Fruit fly (Drosophila melanogaster) whole organism, prepupa: Measurements from ENCODE around the gene Sp1.

ENCODE experiments used
- CG10631 ChIP-seq: fragments of 200-800 bp; sonication (Bioruptor generic); optimal IDR thresholded peaks from 2 replicates; lab custom pipeline; 2016; ENCODE audit warnings: missing biosample characterization, missing genetic modification characterization
- CG10669 ChIP-seq: fragments of 200-800 bp; sonication (Bioruptor generic); optimal IDR thresholded peaks from 3 replicates; lab custom pipeline; 2018; ENCODE audit warnings: missing biosample characterization, mild to moderate bottlenecking, missing genetic modification characterization, moderate library complexity
- CG11902 ChIP-seq: fragments of 200-800 bp; sonication (Bioruptor generic); optimal IDR thresholded peaks from 3 replicates; lab custom pipeline; 2016; ENCODE audit warnings: missing biosample characterization, missing genetic modification characterization
- CG1621 ChIP-seq: fragments of 200-800 bp; sonication (Bioruptor generic); optimal IDR thresholded peaks from 3 replicates; lab custom pipeline; 2018; ENCODE audit warnings: missing biosample characterization, mild to moderate bottlenecking, missing genetic modification characterization
- CG16779 ChIP-seq: fragments of 200-800 bp; sonication (Bioruptor generic); optimal IDR thresholded peaks from 3 replicates; lab custom pipeline; 2017; ENCODE audit warnings: missing biosample characterization, mild to moderate bottlenecking, missing genetic modification characterization
- CG3032 ChIP-seq: fragments of 200-800 bp; optimal IDR thresholded peaks from 2 replicates; lab custom pipeline; 2019; ENCODE audit warnings: missing biosample characterization, mild to moderate bottlenecking, missing genetic modification characterization, moderate library complexity
- CG32006 ChIP-seq: fragments of 200-800 bp; sonication (Bioruptor generic); optimal IDR thresholded peaks from 3 replicates; lab custom pipeline; 2017; ENCODE audit warnings: missing biosample characterization, mild to moderate bottlenecking, missing genetic modification characterization
- CG34406 ChIP-seq: fragments of 200-800 bp; sonication (Bioruptor generic); optimal IDR thresholded peaks from 3 replicates; lab custom pipeline; 2016; ENCODE audit warnings: missing biosample characterization, missing genetic modification characterization
- CG3919 ChIP-seq: fragments of 200-800 bp; sonication (Bioruptor generic); optimal IDR thresholded peaks from 3 replicates; lab custom pipeline; 2016; ENCODE audit warnings: missing biosample characterization, missing genetic modification characterization
- CG4318 ChIP-seq: fragments of 200-800 bp; sonication (Bioruptor generic); optimal IDR thresholded peaks from 3 replicates; lab custom pipeline; 2017; ENCODE audit warnings: missing biosample characterization, mild to moderate bottlenecking, missing genetic modification characterization
- CG6163 ChIP-seq: fragments of 200-800 bp; sonication (Bioruptor generic); IDR thresholded peaks from 3 replicates; pipeline ENCODE4 v1.3.6; 2022; ENCODE audit warnings: missing biosample characterization, missing genetic modification characterization
- CG6276 ChIP-seq: fragments of 200-800 bp; sonication (Bioruptor generic); optimal IDR thresholded peaks from 2 replicates; lab custom pipeline; 2017; ENCODE audit warnings: missing biosample characterization, mild to moderate bottlenecking, missing genetic modification characterization
- CG6792 ChIP-seq: fragments of 200-800 bp; sonication (Bioruptor generic); optimal IDR thresholded peaks from 3 replicates; lab custom pipeline; 2016; ENCODE audit warnings: missing biosample characterization, missing genetic modification characterization
- CG6808 ChIP-seq: fragments of 200-800 bp; sonication (Bioruptor generic); optimal IDR thresholded peaks from 3 replicates; lab custom pipeline; 2017; ENCODE audit warnings: missing biosample characterization, missing genetic modification characterization, mild to moderate bottlenecking, moderate library complexity, missing genetic modification reagents
- CG8119 ChIP-seq: fragments of 200-800 bp; sonication (Bioruptor generic); IDR thresholded peaks from 3 replicates; pipeline ENCODE4 v1.3.6; 2022; ENCODE audit warnings: missing biosample characterization, missing genetic modification characterization
- Eip78C ChIP-seq: fragments of 200-800 bp; sonication (Bioruptor generic); peaks from one replicate; lab custom pipeline; 2016; ENCODE audit warnings: missing biosample characterization, missing genetic modification characterization
- Eip93F ChIP-seq: fragments of 200-800 bp; sonication (Bioruptor generic); optimal IDR thresholded peaks from 2 replicates; lab custom pipeline; 2016; ENCODE audit warnings: missing biosample characterization, mild to moderate bottlenecking, missing genetic modification characterization
- Ets21C ChIP-seq: fragments of 200-800 bp; sonication (Bioruptor generic); optimal IDR thresholded peaks from 3 replicates; lab custom pipeline; 2016; ENCODE audit warnings: missing biosample characterization, missing genetic modification characterization
- Gug ChIP-seq: fragments of 200-800 bp; sonication (Bioruptor generic); IDR thresholded peaks from 2 replicates; pipeline ENCODE4 v1.3.6; 2022; ENCODE audit warnings: missing biosample characterization, missing genetic modification characterization
- Hr38 ChIP-seq: sonication (Bioruptor generic); optimal IDR thresholded peaks from 2 replicates; lab custom pipeline; 2016; ENCODE audit warnings: missing biosample characterization, missing genetic modification characterization
- Hr39 ChIP-seq: fragments of 200-800 bp; sonication (Bioruptor generic); optimal IDR thresholded peaks from 2 replicates; lab custom pipeline; 2016; ENCODE audit warnings: missing biosample characterization, missing genetic modification characterization
- Hr4 ChIP-seq: fragments of 200-800 bp; sonication (Bioruptor generic); optimal IDR thresholded peaks from 3 replicates; lab custom pipeline; 2016; ENCODE audit warnings: missing biosample characterization, missing genetic modification characterization
- Lpt ChIP-seq: fragments of 200-800 bp; sonication (Bioruptor generic); optimal IDR thresholded peaks from 3 replicates; lab custom pipeline; 2016; ENCODE audit warnings: missing biosample characterization, missing genetic modification characterization
- Met ChIP-seq: fragments of 200-800 bp; sonication (Bioruptor generic); optimal IDR thresholded peaks from 3 replicates; lab custom pipeline; 2016; ENCODE audit warnings: missing biosample characterization, missing genetic modification characterization
- OdsH ChIP-seq: fragments of 200-800 bp; sonication (Bioruptor generic); optimal IDR thresholded peaks from 3 replicates; lab custom pipeline; 2016; ENCODE audit warnings: missing biosample characterization, missing genetic modification characterization
- Sox15 ChIP-seq: fragments of 200-800 bp; sonication (Bioruptor generic); optimal IDR thresholded peaks from 3 replicates; lab custom pipeline; 2016; ENCODE audit warnings: missing biosample characterization, missing genetic modification characterization
- achi ChIP-seq: fragments of 200-800 bp; sonication (Bioruptor generic); optimal IDR thresholded peaks from 3 replicates; lab custom pipeline; 2016; ENCODE audit warnings: missing biosample characterization, missing genetic modification characterization
- acj6 ChIP-seq: fragments of 200-800 bp; sonication (Bioruptor generic); optimal IDR thresholded peaks from 3 replicates; lab custom pipeline; 2016; ENCODE audit warnings: missing biosample characterization, missing genetic modification characterization
- cyc ChIP-seq: fragments of 200-800 bp; sonication (Bioruptor generic); optimal IDR thresholded peaks from 3 replicates; lab custom pipeline; 2016; ENCODE audit warnings: missing biosample characterization, missing genetic modification characterization
- dac ChIP-seq: fragments of 200-800 bp; sonication (Bioruptor generic); optimal IDR thresholded peaks from 2 replicates; lab custom pipeline; 2017; ENCODE audit warnings: missing biosample characterization, mild to moderate bottlenecking, missing genetic modification characterization
- eg ChIP-seq: fragments of 200-800 bp; sonication (Bioruptor generic); IDR thresholded peaks from 3 replicates; pipeline ENCODE4 v1.3.6; 2022; ENCODE audit warnings: missing biosample characterization, missing genetic modification characterization
- esn ChIP-seq: fragments of 200-800 bp; sonication (Bioruptor generic); optimal IDR thresholded peaks from 2 replicates; lab custom pipeline; 2016; ENCODE audit warnings: missing biosample characterization, mild to moderate bottlenecking, missing genetic modification characterization, moderate library complexity
- fd59A ChIP-seq: fragments of 200-800 bp; sonication (Bioruptor generic); optimal IDR thresholded peaks from 2 replicates; lab custom pipeline; 2017; ENCODE audit warnings: missing biosample characterization, mild to moderate bottlenecking, missing genetic modification characterization, missing genetic modification reagents
- lz ChIP-seq: fragments of 200-800 bp; sonication (Bioruptor generic); optimal IDR thresholded peaks from 3 replicates; lab custom pipeline; 2016; ENCODE audit warnings: missing biosample characterization, missing genetic modification characterization
- pdm3 ChIP-seq: fragments of 200-800 bp; sonication (Bioruptor generic); optimal IDR thresholded peaks from 3 replicates; lab custom pipeline; 2016; ENCODE audit warnings: missing biosample characterization, missing genetic modification characterization
- salr ChIP-seq, 2 experiments: fragments of 200-800 bp; sonication (Bioruptor generic); optimal IDR thresholded peaks; 3 replicates each; lab custom pipeline; 2016 to 2018; ENCODE audit warnings: missing biosample characterization in 2 of 2, missing genetic modification characterization in 2 of 2, mild to moderate bottlenecking in 1 of 2
- spab ChIP-seq: fragments of 200-800 bp; sonication (Bioruptor generic); optimal IDR thresholded peaks from 2 replicates; lab custom pipeline; 2017; ENCODE audit warnings: missing biosample characterization, mild to moderate bottlenecking, missing genetic modification characterization, missing genetic modification reagents
- ss ChIP-seq, 2 experiments: fragments of 200-800 bp; sonication (Bioruptor generic); optimal IDR thresholded peaks; 2 replicates in 1 of 2; 3 replicates in 1 of 2; lab custom pipeline; 2017 to 2018; ENCODE audit warnings: mild to moderate bottlenecking in 2 of 2, missing biosample characterization in 2 of 2, missing genetic modification characterization in 2 of 2, moderate library complexity in 1 of 2
- svp ChIP-seq: fragments of 200-800 bp; sonication (Bioruptor generic); peaks from one replicate; lab custom pipeline; 2016; ENCODE audit warnings: missing biosample characterization, missing genetic modification characterization
- vri ChIP-seq: fragments of 200-800 bp; sonication (Bioruptor generic); optimal IDR thresholded peaks from 3 replicates; lab custom pipeline; 2016; ENCODE audit warnings: missing biosample characterization, mild to moderate bottlenecking, missing genetic modification characterization

The Sp1 gene

DNA sequence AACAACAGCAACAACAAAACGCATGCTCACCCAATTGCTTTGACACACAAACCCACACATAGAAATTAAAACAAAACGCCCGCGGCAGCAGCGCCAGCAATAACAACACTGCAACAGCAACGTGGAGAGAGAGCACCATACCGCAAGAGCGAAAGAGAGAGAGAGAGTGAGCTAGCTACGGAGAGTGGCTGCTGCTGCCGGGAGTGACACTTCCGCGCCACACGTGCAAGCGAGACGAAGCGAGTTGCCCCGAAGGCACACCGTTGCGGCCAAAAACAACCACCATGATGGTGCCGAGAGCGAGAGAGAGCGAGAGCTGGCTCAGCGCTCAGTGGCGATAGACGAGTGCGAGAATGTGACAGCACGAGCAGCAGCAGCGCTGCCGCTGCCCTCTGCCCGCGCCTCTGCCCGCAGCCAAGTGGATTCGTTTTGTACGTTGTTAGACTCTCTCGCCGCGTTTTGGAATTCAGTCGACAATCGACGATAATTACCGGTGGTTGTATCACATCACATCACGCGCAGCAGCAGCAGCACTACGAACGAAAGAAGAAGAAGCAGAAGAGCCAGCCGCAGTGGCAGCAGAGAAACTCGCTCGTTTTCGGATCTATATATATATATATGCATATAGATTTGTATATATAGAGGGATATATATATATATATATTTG lies 35.6 kb upstream of the Sp1 start, which contains the start of gene btd (continued):
- TF ChIP-seq lz (peak; percentile 7), achi (peak; percentile 13), Hr4 (GFP tag; lab: Kevin White, UChicago) (no peak), CG16779 (tag; lab: Kevin White, UChicago) (no peak), CG6808 (GFP tag; lab: Kevin White, UChicago) (peak; percentile 2), CG6792 (GFP tag; lab: Kevin White, UChicago) (no peak), spab (GFP tag; lab: Kevin White, UChicago) (no peak), Sox15 (GFP tag; lab: Kevin White, UChicago) (no peak)

- no peak for TF ChIP-seq pdm3 (GFP tag; lab: Kevin White, UChicago)
- TF ChIP-seq Sox15 (GFP tag; lab: Kevin White, UChicago), result no peak
- TF ChIP-seq CG1621, result no peak
- TF ChIP-seq Hr38 (GFP tag; lab: Kevin White, UChicago), result no peak
- TF ChIP-seq CG6163 (GFP tag; lab: Robert Waterston, UW), result no peak
- no peak for TF ChIP-seq CG3919
- TF ChIP-seq CG4318 (GFP tag; lab: Kevin White, UChicago), result no peak
- TF ChIP-seq Ets21C (GFP tag; lab: Kevin White, UChicago), result no peak
- no peak for TF ChIP-seq CG16779 (tag; lab: Kevin White, UChicago)
- no peak for TF ChIP-seq achi
- TF ChIP-seq Gug (GFP tag; lab: Robert Waterston, UW), result no peak
- TF ChIP-seq CG6276 (GFP tag; lab: Kevin White, UChicago), result no peak
- no peak for TF ChIP-seq OdsH
- no peak for TF ChIP-seq Met (GFP tag; lab: Kevin White, UChicago)
- TF ChIP-seq vri (GFP tag; lab: Kevin White, UChicago), result no peak
Measured at dm6 chrX:9694652-9695051, 34.8 kb upstream of the Sp1 start.

dm6 chrX:9707820-9708487 lies 21.5 kb upstream of the Sp1 start:
- TF ChIP-seq CG32006 (GFP tag; lab: Kevin White, UChicago), result peak; percentile 12
- TF ChIP-seq esn, result no peak
- peak; percentile 30 for TF ChIP-seq Eip78C (GFP tag; lab: Kevin White, UChicago)

- TF ChIP-seq fd59A (GFP tag; lab: Kevin White, UChicago) (no peak), Hr39 (GFP tag; lab: Kevin White, UChicago) (no peak), Eip93F (no peak), ss (GFP tag; optimal IDR thresholded peaks at IDR 0.05; lab: Kevin White, UChicago) (no peak), CG16779 (tag; lab: Kevin White, UChicago) (no peak), svp (GFP tag; lab: Kevin White, UChicago) (no peak), eg (GFP tag; lab: Robert Waterston, UW) (no peak), CG32006 (GFP tag; lab: Kevin White, UChicago) (no peak), CG3032 (tag; lab: Kevin White, UChicago) (no peak), acj6 (GFP tag; lab: Kevin White, UChicago) (no peak), salr (GFP tag; optimal IDR thresholded peaks at IDR 0.05; lab: Kevin White, UChicago) (no peak), Ets21C (GFP tag; lab: Kevin White, UChicago) (no peak)
Measured at dm6 chrX:9727309-9727708, 2.1 kb upstream of the Sp1 start.

DNA sequence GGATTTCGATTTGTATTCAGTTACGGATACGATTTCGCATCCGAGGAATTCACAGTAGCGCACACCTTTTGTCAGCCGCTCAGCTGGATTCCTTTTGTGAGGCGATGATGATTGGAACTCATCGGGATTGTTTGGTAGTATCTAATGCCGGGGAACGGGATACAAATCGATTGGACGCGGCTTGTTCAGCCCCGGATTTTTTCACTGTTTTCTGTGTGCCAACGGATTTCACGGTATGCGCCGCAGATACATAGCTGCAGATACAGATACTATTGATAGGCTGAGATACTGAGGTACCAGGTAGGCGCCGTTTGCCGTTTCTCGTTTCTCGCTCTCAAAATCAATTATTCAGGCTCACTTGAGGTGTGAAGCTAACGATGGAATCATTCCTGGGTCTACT lies 2.1 kb downstream of the Sp1 start:
- no peak for TF ChIP-seq Eip78C (GFP tag; lab: Kevin White, UChicago)
- no peak for TF ChIP-seq CG10631 (GFP tag; lab: Kevin White, UChicago)
- TF ChIP-seq Gug (GFP tag; lab: Robert Waterston, UW), result no peak
- no peak for TF ChIP-seq CG8119
- no peak for TF ChIP-seq Eip93F
- no peak for TF ChIP-seq CG34406 (GFP tag; lab: Kevin White, UChicago)
- TF ChIP-seq CG3032 (tag; lab: Kevin White, UChicago), result no peak
- no peak for TF ChIP-seq dac (GFP tag; lab: Kevin White, UChicago)
- TF ChIP-seq fd59A (GFP tag; lab: Kevin White, UChicago), result no peak
- TF ChIP-seq Lpt, result no peak
- no peak for TF ChIP-seq CG6792 (GFP tag; lab: Kevin White, UChicago)
- no peak for TF ChIP-seq cyc (GFP tag; lab: Kevin White, UChicago)
- TF ChIP-seq CG11902 (GFP tag; lab: Kevin White, UChicago), result no peak
- TF ChIP-seq esn, result no peak
- no peak for TF ChIP-seq CG3919
- no peak for TF ChIP-seq CG10669 (GFP tag; lab: Kevin White, UChicago)
- no peak for TF ChIP-seq acj6 (GFP tag; lab: Kevin White, UChicago)
- TF ChIP-seq CG16779 (tag; lab: Kevin White, UChicago), result no peak
- TF ChIP-seq CG6163 (GFP tag; lab: Robert Waterston, UW), result no peak
